Worm (Caenorhabditis elegans): ENCODE data around the gene clec-210.

DNA sequence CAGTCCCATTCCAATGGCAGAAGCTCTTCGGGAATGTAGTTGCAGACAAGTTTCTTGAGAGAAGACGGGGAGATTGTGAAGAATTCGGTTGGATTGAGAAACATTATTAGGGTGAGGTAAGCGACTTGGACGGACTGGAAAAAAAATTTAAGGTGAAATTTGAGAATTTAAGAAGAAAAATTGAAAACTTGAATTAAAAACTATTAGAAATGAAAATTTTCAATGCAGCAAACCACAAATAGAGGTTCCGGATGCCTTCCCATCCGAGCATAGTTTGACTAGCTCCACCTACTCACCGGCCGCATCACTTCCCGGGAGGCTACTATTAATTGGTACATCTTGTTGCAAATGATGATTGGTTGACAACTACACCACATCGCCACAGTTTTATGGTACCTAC lies 4.4 kb upstream of the clec-210 start, which contains the start of gene Y73C8C.8:
- TF ChIP-seq med-1 (GFP tag; optimal IDR thresholded peaks at IDR 0.05; ENCODE audit: insufficient read depth) (no peak), flt-1 (GFP tag; IDR thresholded peaks at IDR 0.05) (no peak), ztf-23 (GFP tag; IDR thresholded peaks at IDR 0.05) (no peak), cog-1 (tag; optimal IDR thresholded peaks at IDR 0.05) (no peak), klf-2 (GFP tag; conservative IDR thresholded peaks at IDR 0.05) (no peak), T22C8.4 (GFP tag; IDR thresholded peaks at IDR 0.05) (no peak), tab-1 (GFP tag; IDR thresholded peaks at IDR 0.05) (no peak)

Data from whole organism, midembryonic.